Worm (Caenorhabditis elegans): ENCODE data around the gene C28D4.10.
"Not testable (repeated sequence)": the region's sequence is repeated elsewhere in the genome, so short reads cannot be mapped to it uniquely, and the experiment has no call there.

The C28D4.10 gene

DNA sequence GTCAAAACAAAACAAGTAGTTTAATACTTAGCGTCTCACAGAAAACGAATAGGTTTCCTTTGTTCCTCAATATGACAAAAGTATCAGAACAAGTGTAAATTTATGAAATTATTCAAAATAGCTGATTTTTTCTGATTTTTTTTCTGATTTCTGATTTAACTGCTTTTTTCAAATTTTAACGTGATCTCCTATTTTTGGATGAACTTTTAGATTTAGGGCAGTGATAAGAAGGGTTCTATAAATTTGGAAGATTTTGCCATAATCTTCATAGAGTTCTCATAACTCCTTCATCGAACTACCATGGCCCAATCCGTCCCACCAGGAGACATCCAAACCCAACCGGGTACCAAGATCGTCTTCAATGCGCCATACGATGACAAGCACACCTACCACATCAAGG is 31.5 kb downstream of the C28D4.10 start, which contains the start of gene msp-78:
Gene msp-78, plus strand, starts transcription at position 301 of the 400 bp plus-strand sequence.
- TF ChIP-seq ceh-39, nhr-2, nhr-28 (tag; optimal IDR thresholded peaks at IDR 0.05): not testable (repeated sequence)

DNA sequence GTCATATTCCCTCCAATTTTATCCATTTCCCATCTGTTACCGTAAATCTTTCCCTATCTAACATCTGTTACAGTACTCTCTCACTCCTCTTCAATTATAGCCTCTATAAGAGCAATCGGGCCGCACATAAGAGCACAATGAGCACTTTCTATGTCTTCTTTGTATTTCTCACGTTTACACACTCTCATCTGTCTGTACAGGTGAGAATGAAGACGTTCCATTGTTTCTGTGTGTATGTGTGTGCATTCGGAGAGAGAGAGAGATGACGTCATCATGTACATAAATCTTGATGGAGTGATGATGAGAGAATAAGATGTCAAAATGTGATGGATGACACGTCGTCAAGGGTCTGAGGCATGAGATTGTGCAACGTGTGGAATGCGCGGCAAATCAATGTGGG is 32.5 kb downstream of the C28D4.10 start:
- TF ChIP-seq tbx-8 (GFP tag; optimal IDR thresholded peaks at IDR 0.05) (no peak), sem-2 (GFP tag; optimal IDR thresholded peaks at IDR 0.05) (no peak), mab-5 (tag; optimal IDR thresholded peaks at IDR 0.05) (no peak), cnd-1 (tag; optimal IDR thresholded peaks at IDR 0.05) (peak; percentile 80), zip-8 (tag; optimal IDR thresholded peaks at IDR 0.05) (peak; percentile 93), lin-13 (tag; optimal IDR thresholded peaks at IDR 0.05) (no peak), nhr-237 (tag; optimal IDR thresholded peaks at IDR 0.05) (no peak), elt-3 (tag; optimal IDR thresholded peaks at IDR 0.05) (no peak), unc-39 (tag; optimal IDR thresholded peaks at IDR 0.05) (no peak), nhr-76 (tag; optimal IDR thresholded peaks at IDR 0.05) (no peak), lin-32 (GFP tag; optimal IDR thresholded peaks at IDR 0.05) (peak; percentile 64), drap-1 (GFP tag; optimal IDR thresholded peaks at IDR 0.05) (no peak), sptf-1 (tag; optimal IDR thresholded peaks at IDR 0.05) (no peak), hlh-1 (tag; optimal IDR thresholded peaks at IDR 0.05) (no peak), flh-1 (GFP tag; optimal IDR thresholded peaks at IDR 0.05) (no peak), nhr-28 (tag; optimal IDR thresholded peaks at IDR 0.05) (no peak), nhr-2 (tag; optimal IDR thresholded peaks at IDR 0.05) (peak; percentile 95), M03D4.4 (tag; optimal IDR thresholded peaks at IDR 0.05) (no peak), snpc-4 (tag; optimal IDR thresholded peaks at IDR 0.05) (no peak), unc-120 (tag; optimal IDR thresholded peaks at IDR 0.05; ENCODE audit: poor library complexity, severe bottlenecking) (no peak), blmp-1 (tag; optimal IDR thresholded peaks at IDR 0.05) (no peak), nhr-12 (tag; optimal IDR thresholded peaks at IDR 0.05) (peak; percentile 5), mep-1 (tag; optimal IDR thresholded peaks at IDR 0.05) (peak; percentile 2), pha-4 (tag; optimal IDR thresholded peaks at IDR 0.05) (no peak), ceh-39 (tag; optimal IDR thresholded peaks at IDR 0.05) (peak; percentile 65), ztf-11 (tag; optimal IDR thresholded peaks at IDR 0.05) (peak; percentile 25), ceh-43 (GFP tag; optimal IDR thresholded peaks at IDR 0.05) (no peak), bed-3 (GFP tag; optimal IDR thresholded peaks at IDR 0.05) (no peak), ceh-83 (GFP tag; optimal IDR thresholded peaks at IDR 0.05) (no peak), elt-1 (tag; optimal IDR thresholded peaks at IDR 0.05; ENCODE audit: borderline replicate concordance, insufficient read depth) (peak; percentile 68), lsy-2 (tag; optimal IDR thresholded peaks at IDR 0.05) (peak; percentile 53), mls-2 (tag; optimal IDR thresholded peaks at IDR 0.05) (no peak), ham-2 (GFP tag; optimal IDR thresholded peaks at IDR 0.05) (no peak), unc-62 (GFP tag; optimal IDR thresholded peaks at IDR 0.05) (peak; percentile 100), ces-1 (GFP tag; optimal IDR thresholded peaks at IDR 0.05) (no peak)

DNA sequence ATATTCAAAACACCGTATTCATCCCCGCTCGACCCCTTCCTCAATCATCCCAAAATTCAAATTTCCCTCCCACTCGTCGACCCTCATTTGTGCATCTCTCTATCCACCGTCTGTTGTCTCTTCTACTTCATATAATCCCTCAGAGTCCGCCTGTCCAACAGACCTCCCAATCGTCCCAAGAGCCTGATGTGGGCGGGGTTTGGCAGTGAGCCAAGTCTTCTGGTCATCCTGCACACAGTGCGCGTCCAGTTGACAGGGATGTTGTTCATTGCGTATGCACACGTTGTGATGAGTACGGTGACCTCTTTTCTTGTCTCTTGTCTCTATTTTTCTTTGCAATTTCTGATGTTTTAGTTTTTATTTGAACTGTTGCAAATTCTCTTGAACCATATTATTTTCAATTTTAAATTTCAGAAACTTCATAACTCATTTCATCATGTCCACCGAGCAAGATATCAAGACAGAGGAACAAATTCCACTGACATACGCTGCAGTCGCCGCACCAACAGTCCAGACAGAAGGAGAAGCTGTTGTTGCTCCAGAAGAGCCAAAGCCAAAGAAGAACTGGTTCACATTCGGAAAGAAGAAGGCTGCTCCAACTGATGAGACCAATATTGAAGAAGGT is 33.9 kb downstream of the C28D4.10 start, which contains the start of gene cav-1:
Gene cav-1, plus strand, starts transcription at position 415 of the 625 bp plus-strand sequence.
- TF ChIP-seq nhr-76 (tag; optimal IDR thresholded peaks at IDR 0.05), result no peak
- TF ChIP-seq zip-8 (tag; optimal IDR thresholded peaks at IDR 0.05), result no peak
- TF ChIP-seq mep-1 (tag; optimal IDR thresholded peaks at IDR 0.05), result no peak
- peak; percentile 65 for TF ChIP-seq ztf-11 (tag; optimal IDR thresholded peaks at IDR 0.05)
- TF ChIP-seq unc-39 (tag; optimal IDR thresholded peaks at IDR 0.05), result no peak
- no peak for TF ChIP-seq unc-120 (tag; optimal IDR thresholded peaks at IDR 0.05; ENCODE audit: poor library complexity, severe bottlenecking)
- TF ChIP-seq nhr-28 (tag; optimal IDR thresholded peaks at IDR 0.05), result no peak
- peak; percentile 57 for TF ChIP-seq lin-32 (GFP tag; optimal IDR thresholded peaks at IDR 0.05)
- TF ChIP-seq ces-1 (GFP tag; optimal IDR thresholded peaks at IDR 0.05), result no peak
- no peak for TF ChIP-seq elt-1 (tag; optimal IDR thresholded peaks at IDR 0.05; ENCODE audit: borderline replicate concordance, insufficient read depth)
- peak; percentile 64 for TF ChIP-seq ceh-39 (tag; optimal IDR thresholded peaks at IDR 0.05)
- no peak for TF ChIP-seq elt-3 (tag; optimal IDR thresholded peaks at IDR 0.05)
- peak; percentile 82 for TF ChIP-seq cnd-1 (tag; optimal IDR thresholded peaks at IDR 0.05)
- TF ChIP-seq unc-62 (GFP tag; optimal IDR thresholded peaks at IDR 0.05), result peak; percentile 52
- no peak for TF ChIP-seq sem-2 (GFP tag; optimal IDR thresholded peaks at IDR 0.05)
- TF ChIP-seq ceh-83 (GFP tag; optimal IDR thresholded peaks at IDR 0.05), result peak; percentile 22
- TF ChIP-seq hlh-1 (tag; optimal IDR thresholded peaks at IDR 0.05), result peak; percentile 72
- TF ChIP-seq lin-13 (tag; optimal IDR thresholded peaks at IDR 0.05), result peak; percentile 10
- peak; percentile 14 for TF ChIP-seq lsy-2 (tag; optimal IDR thresholded peaks at IDR 0.05)
- no peak for TF ChIP-seq ham-2 (GFP tag; optimal IDR thresholded peaks at IDR 0.05)
- peak; percentile 30 for TF ChIP-seq drap-1 (GFP tag; optimal IDR thresholded peaks at IDR 0.05)
- peak; percentile 63 for TF ChIP-seq mls-2 (tag; optimal IDR thresholded peaks at IDR 0.05)
- TF ChIP-seq snpc-4 (tag; optimal IDR thresholded peaks at IDR 0.05), result no peak
- peak; percentile 40 for TF ChIP-seq nhr-2 (tag; optimal IDR thresholded peaks at IDR 0.05)
